Worm (Caenorhabditis elegans) whole organism, young adult: ENCODE measurements around the gene Y50D7A.8.

Experiments used
- B0261.1 ChIP-seq: sonication (generic microtip); optimal IDR thresholded peaks from 2 replicates; lab custom pipeline; 2016; ENCODE audit warnings: mild to moderate bottlenecking, missing genetic modification characterization, moderate library complexity, missing compliant biosample characterization
- B0336.3 ChIP-seq: fragments of 200-800 bp; sonication (Bioruptor generic); IDR thresholded peaks from 2 replicates; pipeline ENCODE4 v1.3.6; 2022; ENCODE audit warnings: missing genetic modification characterization, missing compliant biosample characterization
- F10E7.11 ChIP-seq: sonication (generic microtip); optimal IDR thresholded peaks from 2 replicates; lab custom pipeline; 2017; ENCODE audit warnings: mild to moderate bottlenecking, missing genetic modification characterization, moderate library complexity, missing compliant biosample characterization
- F37B4.10 ChIP-seq: fragments of 200-800 bp; sonication (Bioruptor generic); IDR thresholded peaks from 2 replicates; pipeline ENCODE4 v1.3.6; 2022; ENCODE audit warnings: missing genetic modification characterization, missing compliant biosample characterization
- F55B11.4 ChIP-seq: sonication (generic microtip); optimal IDR thresholded peaks from 2 replicates; lab custom pipeline; 2016; ENCODE audit warnings: missing compliant biosample characterization, missing genetic modification characterization, borderline replicate concordance; ENCODE audit not compliant: insufficient read depth
- F57A8.1 ChIP-seq: fragments of 200-800 bp; sonication (Bioruptor generic); optimal IDR thresholded peaks from 2 replicates; lab custom pipeline; 2018; ENCODE audit warnings: mild to moderate bottlenecking, missing genetic modification characterization, moderate library complexity, missing compliant biosample characterization
- K11D2.4 ChIP-seq: fragments of 200-800 bp; sonication (Bioruptor generic); IDR thresholded peaks from 2 replicates; pipeline ENCODE4 v1.3.6; 2022; ENCODE audit warnings: missing genetic modification reagents, missing genetic modification characterization, missing compliant biosample characterization
- T26A5.8 ChIP-seq: sonication (generic microtip); optimal IDR thresholded peaks from 2 replicates; lab custom pipeline; 2016; ENCODE audit warnings: missing genetic modification characterization, missing compliant biosample characterization
- Y56A3A.18 ChIP-seq: fragments of 200-800 bp; sonication (Bioruptor generic); IDR thresholded peaks from 2 replicates; pipeline ENCODE4 v1.3.6; 2022; ENCODE audit warnings: missing genetic modification reagents, missing genetic modification characterization, missing compliant biosample characterization
- Y95B8A.8 ChIP-seq: fragments of 200-800 bp; sonication (Bioruptor generic); IDR thresholded peaks from 2 replicates; pipeline ENCODE4 v1.3.6; 2022; ENCODE audit warnings: missing genetic modification reagents, missing genetic modification characterization, missing compliant biosample characterization
- athp-1 ChIP-seq: sonication (generic microtip); optimal IDR thresholded peaks from 2 replicates; lab custom pipeline; 2017; ENCODE audit warnings: mild to moderate bottlenecking, missing genetic modification characterization, missing compliant biosample characterization
- attf-5 ChIP-seq: fragments of 200-800 bp; sonication (Bioruptor generic); optimal IDR thresholded peaks from 2 replicates; lab custom pipeline; 2018; ENCODE audit warnings: mild to moderate bottlenecking, missing genetic modification characterization, missing compliant biosample characterization
- ccch-3 ChIP-seq: fragments of 200-800 bp; sonication (Bioruptor generic); optimal IDR thresholded peaks from 2 replicates; lab custom pipeline; 2018; ENCODE audit warnings: mild to moderate bottlenecking, missing genetic modification characterization, missing compliant biosample characterization
- ceh-27 ChIP-seq: fragments of 200-800 bp; sonication (Bioruptor generic); optimal IDR thresholded peaks from 2 replicates; lab custom pipeline; 2018; ENCODE audit warnings: mild to moderate bottlenecking, missing genetic modification characterization, moderate library complexity, missing compliant biosample characterization
- ceh-79 ChIP-seq: sonication (generic microtip); optimal IDR thresholded peaks from 2 replicates; lab custom pipeline; 2017; ENCODE audit warnings: mild to moderate bottlenecking, missing genetic modification characterization, missing compliant biosample characterization
- ceh-91 ChIP-seq: fragments of 200-800 bp; sonication (Bioruptor generic); IDR thresholded peaks from 2 replicates; pipeline ENCODE4 v1.3.6; 2022; ENCODE audit warnings: missing genetic modification reagents, missing genetic modification characterization, missing compliant biosample characterization
- chd-7 ChIP-seq: sonication (generic microtip); optimal IDR thresholded peaks from 2 replicates; lab custom pipeline; 2016; ENCODE audit warnings: mild to moderate bottlenecking, missing genetic modification characterization, moderate library complexity, missing compliant biosample characterization
- egl-18 ChIP-seq: fragments of 200-800 bp; sonication (Bioruptor generic); IDR thresholded peaks from 2 replicates; pipeline ENCODE4 v1.3.6; 2022; ENCODE audit warnings: missing genetic modification reagents, missing genetic modification characterization, missing compliant biosample characterization
- hlh-26 ChIP-seq: fragments of 200-800 bp; sonication (Bioruptor generic); conservative IDR thresholded peaks from 2 replicates; pipeline ENCODE4 v1.3.6; 2022; ENCODE audit warnings: missing genetic modification reagents, missing genetic modification characterization, missing compliant biosample characterization
- hmg-1.2 ChIP-seq: fragments of 200-800 bp; sonication (Bioruptor generic); IDR thresholded peaks from 2 replicates; pipeline ENCODE4 v1.3.6; 2022; ENCODE audit warnings: missing genetic modification reagents, missing genetic modification characterization, missing compliant biosample characterization
- hrde-1 ChIP-seq: sonication (generic microtip); optimal IDR thresholded peaks from 2 replicates; lab custom pipeline; 2016; ENCODE audit warnings: missing genetic modification characterization, mild to moderate bottlenecking, missing compliant biosample characterization, moderate library complexity, missing genotype, missing genetic modification reagents, borderline replicate concordance
- lag-1 ChIP-seq: fragments of 200-800 bp; sonication (Bioruptor generic); IDR thresholded peaks from 2 replicates; pipeline ENCODE4 v1.3.6; 2022; ENCODE audit warnings: missing genetic modification reagents, missing genetic modification characterization, missing compliant biosample characterization
- let-607 ChIP-seq, 2 experiments: fragments of 200-800 bp in 1 of 2; sonication (Bioruptor generic) in 1 of 2; sonication (generic microtip) in 1 of 2; optimal IDR thresholded peaks; 2 replicates each; lab custom pipeline; 2016 to 2018; ENCODE audit warnings: mild to moderate bottlenecking in 2 of 2, missing compliant biosample characterization in 2 of 2, missing genetic modification characterization in 2 of 2, moderate library complexity in 2 of 2, missing genotype in 1 of 2
- lin-35 ChIP-seq, 3 experiments: fragments of 150-350 bp in 2 of 3; sonication (generic microtip) in 1 of 3; optimal IDR thresholded peaks; 2 replicates each; lab custom pipeline; 2014 to 2018; ENCODE audit warnings: missing biosample characterization in 3 of 3, missing genetic modification characterization in 3 of 3, missing genetic modification reagents in 3 of 3
- madf-10 ChIP-seq: sonication (generic microtip); optimal IDR thresholded peaks from 2 replicates; lab custom pipeline; 2016; ENCODE audit warnings: mild to moderate bottlenecking, missing genetic modification characterization, missing compliant biosample characterization
- madf-3 ChIP-seq: fragments of 200-800 bp; sonication (Bioruptor generic); IDR thresholded peaks from 2 replicates; pipeline ENCODE4 v1.3.6; 2022; ENCODE audit warnings: missing genetic modification reagents, missing genetic modification characterization, missing compliant biosample characterization
- madf-6 ChIP-seq: fragments of 200-800 bp; sonication (Bioruptor generic); IDR thresholded peaks from 2 replicates; pipeline ENCODE4 v1.3.6; 2022; ENCODE audit warnings: missing genetic modification reagents, missing genetic modification characterization, missing compliant biosample characterization
- madf-8 ChIP-seq: fragments of 200-800 bp; sonication (Bioruptor generic); conservative IDR thresholded peaks from 2 replicates; pipeline ENCODE4 v1.3.6; 2022; ENCODE audit warnings: missing genetic modification reagents, missing genetic modification characterization, missing compliant biosample characterization
- mcd-1 ChIP-seq: fragments of 200-800 bp; sonication (Bioruptor generic); IDR thresholded peaks from 2 replicates; pipeline ENCODE4 v1.3.6; 2022; ENCODE audit warnings: missing genetic modification reagents, missing genetic modification characterization, missing compliant biosample characterization
- nhr-120 ChIP-seq: fragments of 200-800 bp; sonication (Bioruptor generic); IDR thresholded peaks from 2 replicates; pipeline ENCODE4 v1.3.6; 2022; ENCODE audit warnings: missing genetic modification characterization, missing compliant biosample characterization
- nhr-179 ChIP-seq: sonication (generic microtip); optimal IDR thresholded peaks from 2 replicates; lab custom pipeline; 2016; ENCODE audit warnings: mild to moderate bottlenecking, missing genetic modification characterization, missing compliant biosample characterization
- pbrm-1 ChIP-seq: fragments of 200-800 bp; sonication (Bioruptor generic); IDR thresholded peaks from 2 replicates; pipeline ENCODE4 v1.3.6; 2022; ENCODE audit warnings: missing genetic modification reagents, missing genetic modification characterization, missing compliant biosample characterization
- pha-4 ChIP-seq: fragments of 150-350 bp; sonication (generic microtip); optimal IDR thresholded peaks from 2 replicates; lab custom pipeline; 2014; ENCODE audit warnings: missing biosample characterization, missing genetic modification reagents, missing genetic modification characterization
- rpc-1 ChIP-seq, 2 experiments: fragments of 150-350 bp in 1 of 2; sonication (generic microtip) in 1 of 2; optimal IDR thresholded peaks; 2 replicates each; lab custom pipeline; 2014 to 2018; ENCODE audit warnings: missing biosample characterization in 1 of 2, missing genetic modification characterization in 1 of 2, missing genetic modification reagents in 1 of 2, missing genotype in 1 of 2
- snpc-1.3 ChIP-seq: sonication (generic microtip); optimal IDR thresholded peaks from 2 replicates; lab custom pipeline; 2017; ENCODE audit warnings: missing genetic modification characterization, mild to moderate bottlenecking, missing compliant biosample characterization, antibody characterized with exemption, moderate library complexity, missing genotype, missing genetic modification reagents; ENCODE audit not compliant: insufficient read depth
- sptf-2 ChIP-seq: fragments of 200-800 bp; sonication (Bioruptor generic); optimal IDR thresholded peaks from 2 replicates; lab custom pipeline; 2018; ENCODE audit warnings: mild to moderate bottlenecking, missing genetic modification characterization, missing compliant biosample characterization
- tbx-9 ChIP-seq: sonication (generic microtip); optimal IDR thresholded peaks from 2 replicates; lab custom pipeline; 2016; ENCODE audit warnings: borderline replicate concordance, missing genetic modification characterization, inconsistent platforms, missing compliant biosample characterization
- ztf-18 ChIP-seq: sonication (generic microtip); optimal IDR thresholded peaks from 2 replicates; lab custom pipeline; 2016; ENCODE audit warnings: missing genotype, mild to moderate bottlenecking, missing genetic modification characterization, missing compliant biosample characterization
- ztf-25 ChIP-seq: fragments of 200-800 bp; sonication (Bioruptor generic); IDR thresholded peaks from 2 replicates; pipeline ENCODE4 v1.3.6; 2022; ENCODE audit warnings: missing genetic modification reagents, missing genetic modification characterization, missing compliant biosample characterization
- ztf-26 ChIP-seq: sonication (generic microtip); optimal IDR thresholded peaks from 2 replicates; lab custom pipeline; 2017; ENCODE audit warnings: missing genetic modification characterization, missing compliant biosample characterization
- ztf-28 ChIP-seq: fragments of 200-800 bp; sonication (Bioruptor generic); IDR thresholded peaks from 2 replicates; pipeline ENCODE4 v1.3.6; 2022; ENCODE audit warnings: missing genetic modification reagents, missing genetic modification characterization, missing compliant biosample characterization
- ztf-6 ChIP-seq: fragments of 200-800 bp; sonication (Bioruptor generic); IDR thresholded peaks from 2 replicates; pipeline ENCODE4 v1.3.6; 2022; ENCODE audit warnings: missing genetic modification reagents, missing genetic modification characterization, missing compliant biosample characterization

Y50D7A.8 gene

DNA sequence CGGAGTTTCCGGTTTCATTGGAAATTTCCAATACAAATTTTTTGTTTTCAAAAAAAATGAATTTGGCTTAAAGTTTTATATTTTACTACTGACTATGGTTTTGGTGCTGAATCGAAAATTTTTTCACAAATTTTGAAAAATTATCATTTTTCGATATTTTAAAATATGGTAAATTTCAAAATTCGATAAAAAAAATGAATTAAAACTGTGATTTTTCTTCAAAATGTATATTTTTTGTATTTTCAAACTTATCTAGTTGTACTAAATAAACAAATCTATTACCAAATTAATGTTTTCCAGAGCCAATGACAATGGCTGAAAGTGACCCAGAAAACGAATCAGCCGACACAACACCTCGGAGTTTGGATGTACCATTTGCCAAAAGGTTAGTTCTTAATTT, 22.6 kb upstream of the Y50D7A.8 start, which contains the start of gene pll-1:
Gene pll-1 (plus strand): TSS at position 301 of the 400 bp plus-strand sequence.
- TF ChIP-seq hlh-26 (GFP tag; lab: Robert Waterston, UW) (no peak), madf-10 (tag; lab: Kevin White, UChicago) (no peak)
- TF ChIP-seq, all 124 proteins: peak for 0

DNA sequence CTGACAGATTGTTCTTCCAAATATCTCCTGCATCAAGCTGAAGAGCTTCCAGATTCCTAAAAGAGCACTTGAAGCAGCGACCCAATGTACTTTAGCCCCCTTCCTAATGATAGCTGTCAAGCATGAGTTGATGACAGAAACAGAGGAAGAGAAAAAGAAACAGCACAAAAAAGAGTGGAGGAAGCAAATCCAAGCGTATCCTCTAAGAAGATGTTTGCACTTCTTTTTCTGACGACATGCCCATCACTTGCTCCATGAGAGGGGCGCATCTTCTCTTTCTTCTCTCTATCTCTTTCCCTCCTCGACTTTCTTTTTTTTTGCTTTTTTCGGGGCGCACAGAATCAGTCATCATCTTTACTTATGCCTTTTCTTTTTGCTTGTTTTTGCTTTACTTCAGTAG, 17.3 kb upstream of the Y50D7A.8 start:
- no peak for TF ChIP-seq F10E7.11 (tag; lab: Kevin White, UChicago)
- TF ChIP-seq madf-8: no peak
- no peak for TF ChIP-seq F57A8.1 (GFP tag; lab: Kevin White, UChicago)
- TF ChIP-seq chd-7: no peak
- no peak for TF ChIP-seq egl-18 (GFP tag; lab: Robert Waterston, UW)
- no peak for TF ChIP-seq ztf-18 (tag; lab: Kevin White, UChicago)
- no peak for TF ChIP-seq pbrm-1
- TF ChIP-seq ztf-6 (GFP tag; lab: Robert Waterston, UW): no peak
- TF ChIP-seq ccch-3: no peak
- no peak for TF ChIP-seq B0261.1 (tag; lab: Kevin White, UChicago)
- TF ChIP-seq ztf-25 (GFP tag; lab: Robert Waterston, UW): no peak
- no peak for TF ChIP-seq ceh-27
- no peak for TF ChIP-seq T26A5.8 (tag; lab: Kevin White, UChicago)
- TF ChIP-seq nhr-179 (tag; lab: Kevin White, UChicago): no peak

DNA sequence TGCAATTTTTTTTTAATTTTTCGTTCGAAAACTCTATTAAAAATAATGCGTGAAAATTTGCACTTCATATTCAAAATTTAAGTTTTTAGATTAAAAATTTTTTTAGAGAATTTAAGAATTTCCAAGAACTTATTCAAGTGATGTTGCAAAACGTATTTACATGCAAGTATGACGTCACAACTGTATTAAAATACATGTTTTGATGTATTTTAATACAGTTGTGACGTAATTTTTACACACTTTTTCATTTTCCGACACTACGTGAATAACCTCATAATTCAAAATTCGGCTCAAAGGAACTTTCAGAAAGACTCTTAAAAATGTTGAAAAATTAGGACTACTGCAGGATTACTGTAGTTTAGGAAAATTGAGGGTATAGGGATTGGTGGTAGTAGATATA, 15.1 kb upstream of the Y50D7A.8 start:
- TF ChIP-seq ceh-79 (tag; lab: Kevin White, UChicago): no peak
- no peak for TF ChIP-seq ceh-91
- TF ChIP-seq tbx-9: no peak
- no peak for TF ChIP-seq mcd-1 (GFP tag; lab: Robert Waterston, UW)
- TF ChIP-seq attf-5 (GFP tag; lab: Kevin White, UChicago): no peak
- TF ChIP-seq pha-4 (tag; lab: Kevin White, UChicago): no peak
- TF ChIP-seq K11D2.4 (GFP tag; lab: Robert Waterston, UW): no peak
- no peak for TF ChIP-seq rpc-1 (optimal IDR thresholded peaks at IDR 0.05; lab: Kevin White, UChicago)
- no peak for TF ChIP-seq rpc-1 (tag; optimal IDR thresholded peaks at IDR 0.05; lab: Kevin White, UChicago)
- no peak for TF ChIP-seq B0336.3 (GFP tag; lab: Robert Waterston, UW)
- no peak for TF ChIP-seq let-607 (tag; optimal IDR thresholded peaks at IDR 0.05; lab: Kevin White, UChicago)
- TF ChIP-seq, all 124 proteins: peak for 0

DNA sequence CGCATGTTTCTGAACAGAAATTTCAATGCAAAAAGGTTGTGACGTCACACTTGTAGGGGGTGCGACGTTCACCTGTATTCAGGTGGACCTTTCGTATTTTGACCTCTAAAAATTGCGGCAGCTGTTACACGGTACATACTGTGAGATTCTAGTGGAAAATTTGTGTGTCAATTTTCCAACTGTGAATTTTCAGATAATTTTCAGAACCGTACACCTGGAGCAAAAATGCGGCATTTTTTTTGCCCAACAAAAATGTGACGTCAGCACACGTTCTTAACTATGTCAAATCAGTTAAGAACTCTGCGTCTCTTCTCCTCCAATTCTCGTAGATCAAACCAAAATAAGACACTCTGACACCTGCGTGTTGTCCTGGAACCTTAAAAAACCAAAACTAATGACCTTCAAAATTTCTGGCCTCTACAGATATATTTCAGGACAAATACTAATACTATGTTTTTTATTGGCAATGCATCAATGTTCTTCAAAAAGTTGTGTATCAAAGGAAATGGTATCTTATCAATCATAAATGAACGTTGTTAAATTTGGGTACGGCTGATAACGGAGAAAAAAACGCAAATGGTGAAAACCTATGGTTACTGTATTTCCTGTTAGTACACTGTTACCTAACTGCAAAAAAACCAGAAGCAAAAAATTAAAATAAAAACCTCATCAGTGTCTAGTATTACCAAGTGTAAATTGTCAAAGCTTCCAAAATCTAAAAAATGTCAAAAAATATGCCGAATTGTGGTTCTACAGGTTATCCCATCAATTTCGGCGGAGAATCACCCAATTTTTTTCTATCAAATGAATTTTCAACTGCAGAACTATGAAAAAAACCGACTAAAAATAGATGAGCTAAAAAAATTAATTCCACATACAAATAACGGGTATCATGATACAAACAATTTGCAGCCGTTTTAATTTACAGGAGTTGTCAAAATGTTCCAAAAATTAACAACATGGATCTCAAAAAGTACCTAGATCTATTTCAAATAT, 14.2 kb upstream of the Y50D7A.8 start:
- no peak for TF ChIP-seq lag-1 (GFP tag; lab: Robert Waterston, UW)
- no peak for TF ChIP-seq Y95B8A.8 (GFP tag; lab: Robert Waterston, UW)
- no peak for TF ChIP-seq nhr-120 (GFP tag; lab: Robert Waterston, UW)
- TF ChIP-seq ztf-26 (tag; lab: Kevin White, UChicago): no peak
- TF ChIP-seq athp-1: no peak
- TF ChIP-seq ceh-79 (tag; lab: Kevin White, UChicago): no peak
- no peak for TF ChIP-seq sptf-2 (GFP tag; lab: Kevin White, UChicago)
- no peak for TF ChIP-seq hrde-1
- TF ChIP-seq F55B11.4 (tag; lab: Kevin White, UChicago): no peak
- TF ChIP-seq ztf-28 (GFP tag; lab: Robert Waterston, UW): no peak
- TF ChIP-seq madf-6: no peak
- peak in 1 of 3 experiments; percentile 29 for TF ChIP-seq lin-35 (GFP tag; optimal IDR thresholded peaks at IDR 0.05; lab: Kevin White, UChicago)
- no peak for TF ChIP-seq F37B4.10 (GFP tag; lab: Robert Waterston, UW)
- TF ChIP-seq B0336.3 (GFP tag; lab: Robert Waterston, UW): no peak
- TF ChIP-seq hmg-1.2: no peak
- TF ChIP-seq snpc-1.3 (tag; lab: Kevin White, UChicago): no peak
- no peak for TF ChIP-seq madf-3 (GFP tag; lab: Robert Waterston, UW)
- TF ChIP-seq Y56A3A.18: 0 out of 2 replicates have a peak, but pooled peaks have one; percentile 11
